Worm (Caenorhabditis elegans) whole organism, midembryonic: ENCODE measurements around the gene clec-151.
A peak's percentile ranks its signal among the peaks of the same experiment; 100 is the strongest.

Experiments used
- T22C8.4 ChIP-seq: fragments of 200-800 bp; sonication (Bioruptor generic); IDR thresholded peaks from 2 replicates; pipeline ENCODE4 v1.3.6; 2022; ENCODE audit warnings: missing genetic modification characterization, missing compliant biosample characterization
- cog-1 ChIP-seq: sonication (generic microtip); optimal IDR thresholded peaks from 2 replicates; lab custom pipeline; 2016; ENCODE audit warnings: missing genetic modification characterization, missing compliant biosample characterization
- flt-1 ChIP-seq: fragments of 200-800 bp; sonication (Bioruptor generic); IDR thresholded peaks from 2 replicates; pipeline ENCODE4 v1.3.6; 2022; ENCODE audit warnings: missing genetic modification characterization, missing compliant biosample characterization
- klf-2 ChIP-seq: fragments of 200-800 bp; sonication (Bioruptor generic); conservative IDR thresholded peaks from 2 replicates; pipeline ENCODE4 v1.3.6; 2022; ENCODE audit warnings: missing genetic modification reagents, missing genetic modification characterization, missing compliant biosample characterization
- med-1 ChIP-seq: sonication (generic microtip); optimal IDR thresholded peaks from 2 replicates; lab custom pipeline; 2017; ENCODE audit warnings: missing genetic modification characterization, mild to moderate bottlenecking, missing compliant biosample characterization, antibody characterized with exemption, missing genetic modification reagents; ENCODE audit not compliant: insufficient read depth
- ref-1 ChIP-seq: fragments of 200-800 bp; sonication (Bioruptor generic); conservative IDR thresholded peaks from 2 replicates; pipeline ENCODE4 v1.3.6; 2022; ENCODE audit warnings: missing genetic modification reagents, missing genetic modification characterization, missing compliant biosample characterization
- tab-1 ChIP-seq: fragments of 200-800 bp; sonication (Bioruptor generic); IDR thresholded peaks from 2 replicates; pipeline ENCODE4 v1.3.6; 2022; ENCODE audit warnings: missing genetic modification characterization, missing compliant biosample characterization
- ztf-23 ChIP-seq: fragments of 200-800 bp; sonication (Bioruptor generic); IDR thresholded peaks from 2 replicates; pipeline ENCODE4 v1.3.6; 2022; ENCODE audit warnings: missing genetic modification reagents, missing genetic modification characterization, missing compliant biosample characterization
- ztf-29 ChIP-seq: fragments of 200-800 bp; sonication (Bioruptor generic); IDR thresholded peaks from 2 replicates; pipeline ENCODE4 v1.3.6; 2022; ENCODE audit warnings: missing genetic modification reagents, missing genetic modification characterization, missing compliant biosample characterization

clec-151 gene

DNA sequence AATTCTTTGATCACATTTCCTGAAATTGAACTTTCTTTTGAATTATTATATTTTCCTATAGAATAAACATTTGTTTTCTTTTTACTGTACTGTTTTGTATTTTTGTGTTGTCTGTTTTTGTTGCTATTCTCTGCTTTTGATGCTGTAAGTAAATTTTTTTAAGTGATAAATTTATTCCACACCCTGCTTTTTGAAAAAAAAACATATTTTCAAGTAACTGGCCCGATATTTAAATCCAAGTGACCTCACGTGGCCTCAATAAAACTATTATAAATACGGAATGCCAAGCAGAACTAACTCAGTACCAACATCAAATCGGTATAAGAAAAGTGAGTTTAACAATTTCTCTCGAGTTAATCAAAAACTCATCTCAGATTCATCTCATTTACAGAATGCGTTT is at the start of gene clec-151:
Gene clec-151, plus strand, starts transcription at position 301 of the 400 bp plus-strand sequence.
- TF ChIP-seq flt-1 (GFP tag; lab: Robert Waterston, UW) (no peak), cog-1 (tag; lab: Kevin White, UChicago) (no peak), med-1 (GFP tag; lab: Kevin White, UChicago) (no peak), T22C8.4 (GFP tag; lab: Robert Waterston, UW) (no peak), ztf-23 (GFP tag; lab: Robert Waterston, UW) (no peak), tab-1 (GFP tag; lab: Robert Waterston, UW) (no peak), klf-2 (GFP tag; lab: Robert Waterston, UW) (no peak), ztf-29 (GFP tag; lab: Robert Waterston, UW) (no peak), ref-1 (GFP tag; lab: Robert Waterston, UW) (no peak)

DNA sequence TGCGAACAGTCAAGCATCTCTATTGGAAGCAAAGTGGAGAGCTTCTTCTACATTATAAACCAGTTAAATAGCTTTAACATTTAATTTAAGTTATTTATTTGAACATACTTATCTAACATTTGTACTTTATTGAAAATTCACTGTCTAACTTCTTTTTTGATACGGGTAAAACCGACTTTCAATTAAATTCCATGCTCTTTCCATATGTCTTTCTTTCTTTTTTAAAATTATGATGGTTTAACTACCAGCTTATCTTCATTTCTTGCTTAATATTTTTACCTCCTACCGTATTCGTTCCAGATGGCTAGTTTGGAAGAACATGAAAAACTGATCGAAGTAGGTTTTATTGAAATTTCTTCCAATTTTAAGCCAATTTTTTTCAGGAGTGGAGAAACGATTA is 46.8 kb upstream of the clec-151 start, which contains the start of gene F35G12.12:
Gene F35G12.12, plus strand, starts transcription at position 301 of the 400 bp plus-strand sequence.
- TF ChIP-seq ref-1 (GFP tag; lab: Robert Waterston, UW) = no peak
- no peak for TF ChIP-seq cog-1 (tag; lab: Kevin White, UChicago)
- no peak for TF ChIP-seq klf-2 (GFP tag; lab: Robert Waterston, UW)
- no peak for TF ChIP-seq med-1 (GFP tag; lab: Kevin White, UChicago)
- no peak for TF ChIP-seq flt-1 (GFP tag; lab: Robert Waterston, UW)
- TF ChIP-seq tab-1 (GFP tag; lab: Robert Waterston, UW) = no peak
- TF ChIP-seq T22C8.4 (GFP tag; lab: Robert Waterston, UW) = no peak
- TF ChIP-seq ztf-29 (GFP tag; lab: Robert Waterston, UW) = no peak
- TF ChIP-seq ztf-23 (GFP tag; lab: Robert Waterston, UW) = no peak

DNA sequence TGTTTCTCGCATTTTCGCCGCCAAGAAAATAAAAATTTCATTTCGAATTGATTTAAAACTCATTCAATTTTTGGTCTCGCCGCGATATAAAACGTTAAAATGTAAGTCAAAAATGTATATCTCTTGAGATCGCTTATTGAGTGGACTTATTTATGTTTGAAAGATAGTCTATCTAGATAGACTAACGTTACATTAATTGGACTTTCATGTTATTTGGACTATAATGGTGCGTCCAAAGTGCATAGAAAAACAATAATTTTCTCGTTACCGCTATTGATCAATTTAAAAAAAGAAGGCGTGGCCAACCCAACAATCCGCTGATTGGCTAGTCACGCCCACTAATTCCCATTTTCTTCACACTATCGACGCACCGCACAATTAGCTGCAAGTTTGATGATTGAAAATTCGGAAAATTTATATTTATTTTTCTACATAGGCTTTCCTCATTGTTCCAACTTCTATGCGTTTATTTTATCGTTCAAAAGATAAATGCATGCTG is 44.1 kb upstream of the clec-151 start, which contains the start of gene F35G12.5:
Gene F35G12.5, plus strand, starts transcription at position 51 of the 499 bp plus-strand sequence.
- TF ChIP-seq klf-2 (GFP tag; lab: Robert Waterston, UW) (no peak), ztf-29 (GFP tag; lab: Robert Waterston, UW) (no peak), tab-1 (GFP tag; lab: Robert Waterston, UW) (no peak), flt-1 (GFP tag; lab: Robert Waterston, UW) (no peak), ztf-23 (GFP tag; lab: Robert Waterston, UW) (no peak), T22C8.4 (GFP tag; lab: Robert Waterston, UW) (no peak), cog-1 (tag; lab: Kevin White, UChicago) (no peak), ref-1 (GFP tag; lab: Robert Waterston, UW) (no peak), med-1 (GFP tag; lab: Kevin White, UChicago) (no peak)

DNA sequence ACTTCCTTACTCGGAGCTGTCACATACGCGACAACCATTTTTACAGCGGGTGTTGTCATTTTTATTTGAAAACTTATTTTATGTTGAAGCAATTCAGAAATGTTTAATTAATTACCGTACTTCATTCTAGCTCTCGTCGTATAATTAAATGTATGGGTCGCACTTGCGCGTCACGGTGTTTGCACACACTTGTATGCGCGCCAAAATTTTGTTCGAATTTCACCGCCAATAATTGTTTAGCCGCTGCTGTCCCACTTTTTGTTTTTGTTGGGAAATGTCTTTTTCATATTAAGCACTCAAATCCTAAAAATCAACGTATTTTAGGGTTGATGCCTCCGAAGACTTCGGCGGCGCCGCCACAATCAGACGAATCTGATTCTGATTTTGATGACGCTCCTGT is 41.1 kb upstream of the clec-151 start, which contains the start of the genes F35G12.7 and smc-4:
Gene F35G12.7, minus strand, starts transcription at position 154 of the 400 bp plus-strand sequence.
Gene smc-4, plus strand, starts transcription at position 325 of the 400 bp plus-strand sequence.
- TF ChIP-seq T22C8.4 (GFP tag; lab: Robert Waterston, UW) (0 out of 2 replicates have a peak, but pooled peaks have one; percentile 20), cog-1 (tag; lab: Kevin White, UChicago) (no peak), ref-1 (GFP tag; lab: Robert Waterston, UW) (no peak), tab-1 (GFP tag; lab: Robert Waterston, UW) (no peak), ztf-29 (GFP tag; lab: Robert Waterston, UW) (no peak), klf-2 (GFP tag; lab: Robert Waterston, UW) (no peak), med-1 (GFP tag; lab: Kevin White, UChicago) (no peak), ztf-23 (GFP tag; lab: Robert Waterston, UW) (peak; percentile 34; the same call in 1 of the 2 replicates), flt-1 (GFP tag; lab: Robert Waterston, UW) (no peak; the same call in 1 of the 2 replicates)

DNA sequence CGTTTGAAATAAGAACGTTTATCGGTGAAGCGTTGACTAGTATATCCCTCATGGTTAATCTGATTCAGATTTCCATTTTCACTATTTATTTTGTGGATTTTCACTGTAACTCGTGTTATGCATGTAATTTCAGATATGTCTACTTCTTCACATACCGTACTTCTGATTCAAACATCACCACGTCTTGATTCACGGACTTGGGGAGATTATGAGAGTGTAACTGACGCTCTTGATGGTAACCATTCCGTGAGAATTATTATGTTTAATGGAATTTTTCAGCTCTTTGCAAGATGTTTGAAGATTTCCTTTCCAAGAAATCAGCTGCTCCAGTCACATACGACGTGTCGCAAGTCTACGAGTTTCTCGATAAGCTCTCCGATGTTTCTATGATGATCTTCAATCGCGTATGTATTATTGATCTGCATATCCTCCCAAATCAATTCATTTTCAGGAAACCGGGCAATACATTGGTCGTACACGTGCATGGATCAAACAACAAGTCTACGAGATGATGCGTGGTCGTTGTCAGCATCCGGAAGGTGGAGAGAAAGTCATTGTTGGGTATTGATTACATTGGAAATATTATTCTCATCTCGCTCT is 35.1 kb upstream of the clec-151 start, which contains the start of gene erh-2:
Gene erh-2, plus strand, starts transcription at position 134 of the 600 bp plus-strand sequence.
- TF ChIP-seq ref-1 (GFP tag; lab: Robert Waterston, UW) (no peak), flt-1 (GFP tag; lab: Robert Waterston, UW) (no peak), cog-1 (tag; lab: Kevin White, UChicago) (no peak)

DNA sequence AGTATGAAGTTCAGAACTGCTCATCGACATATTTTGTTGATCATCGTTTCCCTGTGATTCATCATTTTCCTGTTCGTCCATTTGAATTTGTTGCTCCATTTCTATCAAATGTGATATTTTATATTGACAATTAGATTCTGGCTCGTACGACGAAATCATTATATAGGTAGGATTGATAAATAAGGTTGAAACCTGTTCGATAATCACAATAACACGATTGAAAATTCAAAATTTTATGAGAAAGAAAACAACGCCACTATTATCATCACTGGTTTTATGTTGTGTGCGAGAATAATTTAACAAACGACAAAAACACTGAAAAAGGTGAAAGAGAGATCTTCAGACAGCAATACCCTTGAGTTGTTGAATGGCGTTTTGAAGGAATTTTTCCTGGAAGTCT is 33.9 kb upstream of the clec-151 start, which contains the start of gene apc-11:
Gene apc-11, minus strand, starts transcription at position 101 of the 400 bp plus-strand sequence.
- TF ChIP-seq tab-1 (GFP tag; lab: Robert Waterston, UW) (no peak), T22C8.4 (GFP tag; lab: Robert Waterston, UW) (no peak), ztf-29 (GFP tag; lab: Robert Waterston, UW) (no peak), ztf-23 (GFP tag; lab: Robert Waterston, UW) (no peak), cog-1 (tag; lab: Kevin White, UChicago) (no peak), flt-1 (GFP tag; lab: Robert Waterston, UW) (no peak), med-1 (GFP tag; lab: Kevin White, UChicago) (no peak), klf-2 (GFP tag; lab: Robert Waterston, UW) (no peak), ref-1 (GFP tag; lab: Robert Waterston, UW) (no peak)

DNA sequence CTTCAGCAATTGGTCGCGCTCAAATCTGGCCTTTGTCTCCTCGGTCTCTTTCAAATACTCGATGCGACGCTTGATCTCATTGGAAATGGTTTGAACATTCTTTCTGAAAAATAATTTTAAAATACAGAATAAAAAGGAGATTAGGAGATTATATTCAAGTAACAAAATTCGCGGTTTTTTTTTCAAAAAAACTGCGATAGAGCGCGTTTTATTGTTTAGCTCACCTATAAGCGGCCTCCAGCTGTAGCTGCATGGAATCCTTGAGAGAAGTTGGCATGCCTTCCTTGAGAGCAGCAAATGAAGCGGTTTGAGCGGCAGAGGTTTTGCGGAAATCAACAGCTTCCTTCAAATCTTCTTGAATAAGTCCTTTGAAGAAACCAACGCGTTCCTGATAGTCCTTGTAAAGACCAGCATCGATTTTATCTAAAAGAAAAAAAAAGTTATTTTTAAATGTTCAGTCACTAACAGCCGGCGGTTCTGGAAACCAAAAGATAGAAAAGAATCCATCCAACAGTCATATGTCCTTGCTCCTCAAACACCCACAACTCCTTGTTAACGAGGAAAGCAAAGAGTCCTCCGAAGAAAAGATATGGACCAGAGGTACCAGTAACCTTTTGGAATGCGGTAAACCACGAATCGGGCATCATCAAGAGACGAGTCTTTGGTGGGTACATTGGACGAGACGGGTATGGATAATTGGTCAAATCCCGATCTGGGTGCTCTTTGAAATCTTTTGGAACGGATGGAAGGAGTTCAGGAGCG is 33.3 kb upstream of the clec-151 start:
- TF ChIP-seq ref-1 (GFP tag; lab: Robert Waterston, UW) (no peak), klf-2 (GFP tag; lab: Robert Waterston, UW) (no peak), med-1 (GFP tag; lab: Kevin White, UChicago) (no peak), T22C8.4 (GFP tag; lab: Robert Waterston, UW) (no peak), flt-1 (GFP tag; lab: Robert Waterston, UW) (no peak), cog-1 (tag; lab: Kevin White, UChicago) (no peak), ztf-23 (GFP tag; lab: Robert Waterston, UW) (no peak), tab-1 (GFP tag; lab: Robert Waterston, UW) (no peak), ztf-29 (GFP tag; lab: Robert Waterston, UW) (no peak)
